Worm (Caenorhabditis elegans) whole organism, young adult: ENCODE results near the gene cyk-7.

Source experiments
- B0019.2 ChIP-seq: fragments of 200-800 bp; sonication (Bioruptor generic); conservative IDR thresholded peaks from 2 replicates; pipeline ENCODE4 v1.3.6; 2022; ENCODE audit warnings: missing genetic modification reagents, missing genetic modification characterization, missing compliant biosample characterization
- B0261.1 ChIP-seq: sonication (generic microtip); optimal IDR thresholded peaks from 2 replicates; lab custom pipeline; 2016; ENCODE audit warnings: mild to moderate bottlenecking, missing genetic modification characterization, moderate library complexity, missing compliant biosample characterization
- B0336.3 ChIP-seq: fragments of 200-800 bp; sonication (Bioruptor generic); IDR thresholded peaks from 2 replicates; pipeline ENCODE4 v1.3.6; 2022; ENCODE audit warnings: missing genetic modification characterization, missing compliant biosample characterization
- F10E7.11 ChIP-seq: sonication (generic microtip); optimal IDR thresholded peaks from 2 replicates; lab custom pipeline; 2017; ENCODE audit warnings: mild to moderate bottlenecking, missing genetic modification characterization, moderate library complexity, missing compliant biosample characterization
- F23B12.7 ChIP-seq: sonication (generic microtip); optimal IDR thresholded peaks from 2 replicates; lab custom pipeline; 2017; ENCODE audit warnings: missing genetic modification characterization, mild to moderate bottlenecking, missing compliant biosample characterization, antibody characterized with exemption, moderate library complexity; ENCODE audit not compliant: insufficient read depth
- F39B2.1 ChIP-seq: fragments of 200-800 bp; sonication (Bioruptor generic); IDR thresholded peaks from 2 replicates; pipeline ENCODE4 v1.3.6; 2022; ENCODE audit warnings: missing genetic modification reagents, missing genetic modification characterization, missing compliant biosample characterization
- F52B5.7 ChIP-seq: sonication (generic microtip); optimal IDR thresholded peaks from 2 replicates; lab custom pipeline; 2016; ENCODE audit warnings: mild to moderate bottlenecking, missing genetic modification characterization, missing compliant biosample characterization
- F57C9.4 ChIP-seq: sonication (generic microtip); optimal IDR thresholded peaks from 2 replicates; lab custom pipeline; 2017; ENCODE audit warnings: mild to moderate bottlenecking, missing genetic modification characterization, missing compliant biosample characterization
- K11D2.4 ChIP-seq: fragments of 200-800 bp; sonication (Bioruptor generic); IDR thresholded peaks from 2 replicates; pipeline ENCODE4 v1.3.6; 2022; ENCODE audit warnings: missing genetic modification reagents, missing genetic modification characterization, missing compliant biosample characterization
- T07F8.4 ChIP-seq: sonication (generic microtip); optimal IDR thresholded peaks from 2 replicates; lab custom pipeline; 2016; ENCODE audit warnings: mild to moderate bottlenecking, missing genetic modification characterization, moderate library complexity, missing compliant biosample characterization
- akir-1 ChIP-seq: fragments of 200-800 bp; sonication (Bioruptor generic); optimal IDR thresholded peaks from 2 replicates; lab custom pipeline; 2018; ENCODE audit warnings: mild to moderate bottlenecking, missing genetic modification characterization, moderate library complexity, missing compliant biosample characterization
- aptf-3 ChIP-seq: fragments of 200-800 bp; sonication (Bioruptor generic); IDR thresholded peaks from 2 replicates; pipeline ENCODE4 v1.3.6; 2022; ENCODE audit warnings: missing genetic modification characterization, missing compliant biosample characterization
- cebp-2 ChIP-seq: fragments of 200-800 bp; sonication (Bioruptor generic); IDR thresholded peaks from 2 replicates; pipeline ENCODE4 v1.3.6; 2022; ENCODE audit warnings: missing genetic modification characterization, missing compliant biosample characterization
- ceh-58 ChIP-seq: fragments of 200-800 bp; sonication (Bioruptor generic); IDR thresholded peaks from 2 replicates; pipeline ENCODE4 v1.3.6; 2022; ENCODE audit warnings: missing genetic modification characterization, missing compliant biosample characterization
- die-1 ChIP-seq: sonication (generic microtip); optimal IDR thresholded peaks from 2 replicates; lab custom pipeline; 2016; ENCODE audit warnings: missing genotype, mild to moderate bottlenecking, missing genetic modification characterization, missing compliant biosample characterization
- egl-18 ChIP-seq: fragments of 200-800 bp; sonication (Bioruptor generic); IDR thresholded peaks from 2 replicates; pipeline ENCODE4 v1.3.6; 2022; ENCODE audit warnings: missing genetic modification reagents, missing genetic modification characterization, missing compliant biosample characterization
- egrh-3 ChIP-seq: fragments of 200-800 bp; sonication (Bioruptor generic); IDR thresholded peaks from 2 replicates; pipeline ENCODE4 v1.3.6; 2022; ENCODE audit warnings: missing genetic modification reagents, missing genetic modification characterization, missing compliant biosample characterization
- ekl-4 ChIP-seq: fragments of 200-800 bp; sonication (Bioruptor generic); IDR thresholded peaks from 2 replicates; pipeline ENCODE4 v1.3.6; 2022; ENCODE audit warnings: missing genetic modification reagents, missing genetic modification characterization, missing compliant biosample characterization
- gei-17 ChIP-seq: fragments of 200-800 bp; sonication (Bioruptor generic); optimal IDR thresholded peaks from 2 replicates; lab custom pipeline; 2018; ENCODE audit warnings: mild to moderate bottlenecking, missing genetic modification characterization, missing compliant biosample characterization
- lsl-1 ChIP-seq: fragments of 200-800 bp; sonication (Bioruptor generic); optimal IDR thresholded peaks from 2 replicates; lab custom pipeline; 2018; ENCODE audit warnings: mild to moderate bottlenecking, missing genetic modification characterization, moderate library complexity, missing compliant biosample characterization
- lsy-27 ChIP-seq: sonication (generic microtip); optimal IDR thresholded peaks from 2 replicates; lab custom pipeline; 2017; ENCODE audit warnings: missing genetic modification characterization, mild to moderate bottlenecking, missing compliant biosample characterization, antibody characterized with exemption, missing genotype, borderline replicate concordance; ENCODE audit not compliant: insufficient read depth
- madf-3 ChIP-seq: fragments of 200-800 bp; sonication (Bioruptor generic); IDR thresholded peaks from 2 replicates; pipeline ENCODE4 v1.3.6; 2022; ENCODE audit warnings: missing genetic modification reagents, missing genetic modification characterization, missing compliant biosample characterization
- nfya-2 ChIP-seq: fragments of 200-800 bp; sonication (Bioruptor generic); IDR thresholded peaks from 2 replicates; pipeline ENCODE4 v1.3.6; 2022; ENCODE audit warnings: missing genetic modification reagents, missing genetic modification characterization, missing compliant biosample characterization
- nfyb-1 ChIP-seq: fragments of 200-800 bp; sonication (Bioruptor generic); IDR thresholded peaks from 2 replicates; pipeline ENCODE4 v1.3.6; 2022; ENCODE audit warnings: missing genetic modification reagents, missing genetic modification characterization, missing compliant biosample characterization
- pbrm-1 ChIP-seq: fragments of 200-800 bp; sonication (Bioruptor generic); IDR thresholded peaks from 2 replicates; pipeline ENCODE4 v1.3.6; 2022; ENCODE audit warnings: missing genetic modification reagents, missing genetic modification characterization, missing compliant biosample characterization
- rpc-1 ChIP-seq, 2 experiments: fragments of 150-350 bp in 1 of 2; sonication (generic microtip) in 1 of 2; optimal IDR thresholded peaks; 2 replicates each; lab custom pipeline; 2014 to 2018; ENCODE audit warnings: missing biosample characterization in 1 of 2, missing genetic modification characterization in 1 of 2, missing genetic modification reagents in 1 of 2, missing genotype in 1 of 2
- snpc-4 ChIP-seq, 5 experiments: fragments of 150-350 bp in 1 of 5; sonication (generic microtip) in 4 of 5; optimal IDR thresholded peaks; 2 replicates each; lab custom pipeline; 2014 to 2018; ENCODE audit warnings: missing genetic modification characterization in 5 of 5, missing biosample characterization in 3 of 5, antibody characterized with exemption in 2 of 5, mild to moderate bottlenecking in 2 of 5, missing compliant biosample characterization in 2 of 5, missing genotype in 2 of 5, moderate library complexity in 2 of 5, missing genetic modification reagents in 1 of 5
- ztf-18 ChIP-seq: sonication (generic microtip); optimal IDR thresholded peaks from 2 replicates; lab custom pipeline; 2016; ENCODE audit warnings: missing genotype, mild to moderate bottlenecking, missing genetic modification characterization, missing compliant biosample characterization
- ztf-6 ChIP-seq: fragments of 200-800 bp; sonication (Bioruptor generic); IDR thresholded peaks from 2 replicates; pipeline ENCODE4 v1.3.6; 2022; ENCODE audit warnings: missing genetic modification reagents, missing genetic modification characterization, missing compliant biosample characterization

The cyk-7 gene

ce11 chrIII:7815571-7816348, 20.6 kb upstream of the cyk-7 start:
- TF ChIP-seq die-1 (tag; lab: Kevin White, UChicago), result no peak
- no peak for TF ChIP-seq pbrm-1
- no peak for TF ChIP-seq lsl-1 (GFP tag; lab: Kevin White, UChicago)
- no peak for TF ChIP-seq akir-1 (GFP tag; lab: Kevin White, UChicago)
- no peak for TF ChIP-seq egl-18 (GFP tag; lab: Robert Waterston, UW)
- no peak for TF ChIP-seq F39B2.1 (GFP tag; lab: Robert Waterston, UW)
- TF ChIP-seq ztf-18, result no peak
- TF ChIP-seq ceh-58, result no peak
- no peak for TF ChIP-seq cebp-2 (GFP tag; lab: Robert Waterston, UW)
- TF ChIP-seq nfyb-1 (GFP tag; lab: Robert Waterston, UW), result no peak
- TF ChIP-seq snpc-4 (GFP tag; optimal IDR thresholded peaks at IDR 0.05; lab: Kevin White, UChicago), result no peak
- TF ChIP-seq snpc-4 (tag; optimal IDR thresholded peaks at IDR 0.05; lab: Kevin White, UChicago), result no peak
- no peak for TF ChIP-seq rpc-1 (optimal IDR thresholded peaks at IDR 0.05; lab: Kevin White, UChicago)
- TF ChIP-seq rpc-1 (tag; optimal IDR thresholded peaks at IDR 0.05; lab: Kevin White, UChicago), result no peak
- TF ChIP-seq F57C9.4 (tag; lab: Kevin White, UChicago), result no peak
- TF ChIP-seq lsy-27 (tag; lab: Kevin White, UChicago), result no peak
- TF ChIP-seq F23B12.7 (tag; lab: Kevin White, UChicago), result no peak

- no peak for TF ChIP-seq gei-17 (GFP tag; lab: Kevin White, UChicago)
- no peak for TF ChIP-seq madf-3
- TF ChIP-seq nfya-2 (GFP tag; lab: Robert Waterston, UW), result no peak
- no peak for TF ChIP-seq F52B5.7 (tag; lab: Kevin White, UChicago)
- no peak for TF ChIP-seq cebp-2 (GFP tag; lab: Robert Waterston, UW)
- TF ChIP-seq aptf-3, result no peak
- TF ChIP-seq ztf-6 (GFP tag; lab: Robert Waterston, UW), result no peak
- TF ChIP-seq B0261.1 (tag; lab: Kevin White, UChicago), result no peak
- TF ChIP-seq F39B2.1 (GFP tag; lab: Robert Waterston, UW), result no peak
- TF ChIP-seq F10E7.11 (tag; lab: Kevin White, UChicago), result no peak
- no peak for TF ChIP-seq ekl-4 (GFP tag; lab: Robert Waterston, UW)
These were observed 19.8 kb upstream of the cyk-7 start for ce11 chrIII:7815056-7815366.

DNA sequence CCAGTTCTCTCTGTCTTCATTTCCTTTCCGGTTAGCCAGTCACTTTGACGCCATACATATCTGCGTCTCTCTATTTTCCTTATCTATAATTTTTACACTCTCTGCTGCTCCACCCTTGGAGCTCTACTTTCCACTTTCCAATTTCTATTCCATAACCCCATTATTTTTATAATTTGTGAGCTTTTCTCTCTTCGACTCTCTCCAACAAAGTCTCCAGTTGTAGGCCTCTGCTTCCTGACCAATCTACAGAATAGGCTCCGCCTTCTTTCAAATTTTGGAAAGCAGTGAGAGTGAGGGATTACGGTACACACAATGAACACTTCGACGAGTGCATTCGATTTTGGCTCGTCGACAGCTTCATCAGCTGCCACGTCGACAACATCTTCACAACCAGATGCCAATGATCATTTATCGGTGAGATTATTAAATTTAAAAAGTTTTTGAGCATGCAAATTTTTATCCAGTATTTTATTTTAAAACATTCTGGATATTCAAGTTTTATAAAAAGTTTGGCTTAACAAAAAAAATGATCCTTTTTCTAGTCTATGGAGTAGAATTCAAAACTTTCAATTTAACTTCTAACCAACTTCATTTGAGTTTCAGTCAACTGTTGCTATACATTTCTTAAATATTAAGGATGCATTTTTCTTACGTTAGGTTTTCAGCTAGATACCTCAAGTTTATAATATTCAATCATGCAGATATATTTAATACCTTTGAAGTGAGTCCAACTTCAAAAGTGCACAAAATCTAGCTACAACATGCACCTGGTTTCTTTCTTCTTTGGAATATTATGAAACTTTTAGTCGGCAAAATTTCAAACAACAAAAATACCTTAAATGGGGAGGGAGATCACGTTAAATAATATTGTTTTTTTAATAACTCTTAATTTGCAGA, 19.2 kb upstream of the cyk-7 start, which contains the start of gene egl-5:
Gene egl-5 (plus strand): TSS at position 216 of the 897 bp plus-strand sequence.
- TF ChIP-seq B0019.2, result no peak
- TF ChIP-seq aptf-3, result no peak
- TF ChIP-seq K11D2.4 (GFP tag; lab: Robert Waterston, UW), result no peak
- TF ChIP-seq B0336.3, result no peak

- TF ChIP-seq T07F8.4 (no peak), nfyb-1 (GFP tag; lab: Robert Waterston, UW) (peak; percentile 80), egrh-3 (peak; percentile 71; the same call in 1 of the 2 replicates), B0019.2 (no peak)
These were observed 17.1 kb upstream of the cyk-7 start for ce11 chrIII:7812208-7812880.
